Worm (Caenorhabditis elegans): Measurements from ENCODE around the gene ceh-38.

The ceh-38 gene

DNA sequence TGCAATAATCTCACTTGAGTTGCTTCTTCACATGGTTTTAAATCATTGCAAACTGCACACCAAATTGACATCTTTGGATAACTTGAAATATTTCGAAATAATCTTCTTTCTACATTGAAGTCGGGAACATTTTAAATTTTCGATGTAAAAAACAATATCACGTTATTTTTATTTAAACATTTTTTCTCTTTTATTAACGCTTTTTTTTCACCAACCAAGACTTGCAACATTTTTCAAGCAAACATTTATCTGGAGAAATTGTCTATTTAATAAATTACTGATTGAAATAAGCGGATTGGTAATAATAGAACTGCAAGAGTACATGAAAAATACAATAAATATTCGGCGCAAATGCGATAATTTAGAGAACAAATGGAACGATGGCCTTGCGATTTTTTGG, 19.2 kb downstream of the ceh-38 start, which contains the start of gene C15F1.5:
Gene C15F1.5, minus strand, starts transcription at position 101 of the 400 bp plus-strand sequence.
- TF ChIP-seq unc-62 (GFP tag; optimal IDR thresholded peaks at IDR 0.05) (no peak), lin-13 (tag; optimal IDR thresholded peaks at IDR 0.05) (no peak), bed-3 (GFP tag; optimal IDR thresholded peaks at IDR 0.05) (no peak), hlh-1 (tag; optimal IDR thresholded peaks at IDR 0.05) (no peak), M03D4.4 (tag; optimal IDR thresholded peaks at IDR 0.05) (no peak), nhr-237 (tag; optimal IDR thresholded peaks at IDR 0.05) (no peak), nhr-12 (tag; optimal IDR thresholded peaks at IDR 0.05) (no peak), mab-5 (tag; optimal IDR thresholded peaks at IDR 0.05) (no peak), sem-2 (GFP tag; optimal IDR thresholded peaks at IDR 0.05) (no peak), unc-120 (tag; optimal IDR thresholded peaks at IDR 0.05; ENCODE audit: poor library complexity, severe bottlenecking) (no peak), pha-4 (tag; optimal IDR thresholded peaks at IDR 0.05) (no peak), drap-1 (GFP tag; optimal IDR thresholded peaks at IDR 0.05) (no peak), blmp-1 (tag; optimal IDR thresholded peaks at IDR 0.05) (no peak), flh-1 (GFP tag; optimal IDR thresholded peaks at IDR 0.05) (no peak), ztf-11 (tag; optimal IDR thresholded peaks at IDR 0.05) (no peak)

DNA sequence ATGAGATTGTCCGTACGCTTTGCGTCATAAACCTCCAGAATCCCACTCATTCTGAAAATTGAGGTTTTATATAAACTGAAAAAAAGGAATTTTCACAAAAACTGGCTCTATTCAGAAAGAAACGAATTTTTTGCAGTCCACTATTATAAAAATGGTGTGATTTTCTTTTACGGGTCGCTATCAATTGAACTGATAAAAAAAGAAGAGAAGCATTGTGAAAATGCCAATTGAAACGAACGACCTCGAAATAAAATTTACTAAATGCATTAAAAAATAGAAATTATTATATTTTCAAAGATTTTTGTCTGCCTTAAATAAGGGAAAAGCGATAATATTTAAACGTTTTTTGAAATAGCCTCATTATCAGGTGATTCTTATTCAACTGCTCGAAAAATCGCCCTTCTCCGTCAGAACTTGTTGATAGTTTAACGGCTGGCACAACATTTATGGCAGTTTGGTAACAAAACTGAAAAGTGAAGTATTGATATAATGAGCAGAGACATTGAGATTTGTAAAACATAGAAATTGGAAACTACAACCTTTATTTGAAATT, 20.9 kb downstream of the ceh-38 start, which contains the start of gene art-1:
Gene art-1, minus strand, starts transcription at position 51 of the 553 bp plus-strand sequence.
- TF ChIP-seq nhr-2 (tag; optimal IDR thresholded peaks at IDR 0.05) (no peak), mep-1 (tag; optimal IDR thresholded peaks at IDR 0.05) (no peak), unc-120 (tag; optimal IDR thresholded peaks at IDR 0.05; ENCODE audit: poor library complexity, severe bottlenecking) (no peak), elt-1 (tag; optimal IDR thresholded peaks at IDR 0.05; ENCODE audit: borderline replicate concordance, insufficient read depth) (no peak), unc-62 (GFP tag; optimal IDR thresholded peaks at IDR 0.05) (no peak), unc-39 (tag; optimal IDR thresholded peaks at IDR 0.05) (no peak), nhr-28 (tag; optimal IDR thresholded peaks at IDR 0.05) (no peak), ces-1 (GFP tag; optimal IDR thresholded peaks at IDR 0.05) (no peak), mls-2 (tag; optimal IDR thresholded peaks at IDR 0.05) (no peak), ceh-43 (GFP tag; optimal IDR thresholded peaks at IDR 0.05) (no peak), tbx-8 (GFP tag; optimal IDR thresholded peaks at IDR 0.05) (no peak), M03D4.4 (tag; optimal IDR thresholded peaks at IDR 0.05) (no peak), sem-2 (GFP tag; optimal IDR thresholded peaks at IDR 0.05) (no peak), pha-4 (tag; optimal IDR thresholded peaks at IDR 0.05) (no peak), snpc-4 (tag; optimal IDR thresholded peaks at IDR 0.05) (no peak), nhr-237 (tag; optimal IDR thresholded peaks at IDR 0.05) (no peak), nhr-12 (tag; optimal IDR thresholded peaks at IDR 0.05) (no peak), lin-32 (GFP tag; optimal IDR thresholded peaks at IDR 0.05) (no peak)

ce11 chrII:6973501-6973900, 22.2 kb downstream of the ceh-38 start, which contains the start of gene sod-1:
TSS of gene sod-1 (minus strand) at chrII:6973887.
- TF ChIP-seq ztf-11 (tag; optimal IDR thresholded peaks at IDR 0.05): no peak
- TF ChIP-seq lsy-2 (tag; optimal IDR thresholded peaks at IDR 0.05): no peak
- no peak for TF ChIP-seq nhr-12 (tag; optimal IDR thresholded peaks at IDR 0.05)
- no peak for TF ChIP-seq cnd-1 (tag; optimal IDR thresholded peaks at IDR 0.05)
- TF ChIP-seq lin-13 (tag; optimal IDR thresholded peaks at IDR 0.05): no peak
- TF ChIP-seq sptf-1 (tag; optimal IDR thresholded peaks at IDR 0.05): no peak

- TF ChIP-seq unc-39 (tag; optimal IDR thresholded peaks at IDR 0.05) (no peak), lsy-2 (tag; optimal IDR thresholded peaks at IDR 0.05) (peak; percentile 68), mls-2 (tag; optimal IDR thresholded peaks at IDR 0.05) (no peak), pha-4 (tag; optimal IDR thresholded peaks at IDR 0.05) (peak; percentile 50), ceh-43 (GFP tag; optimal IDR thresholded peaks at IDR 0.05) (no peak), mep-1 (tag; optimal IDR thresholded peaks at IDR 0.05) (peak; percentile 26), unc-62 (GFP tag; optimal IDR thresholded peaks at IDR 0.05) (no peak), ceh-39 (tag; optimal IDR thresholded peaks at IDR 0.05) (peak; percentile 14), nhr-237 (tag; optimal IDR thresholded peaks at IDR 0.05) (peak; percentile 40), tbx-8 (GFP tag; optimal IDR thresholded peaks at IDR 0.05) (no peak), unc-120 (tag; optimal IDR thresholded peaks at IDR 0.05; ENCODE audit: poor library complexity, severe bottlenecking) (no peak), elt-3 (tag; optimal IDR thresholded peaks at IDR 0.05) (no peak), snpc-4 (tag; optimal IDR thresholded peaks at IDR 0.05) (no peak), lin-13 (tag; optimal IDR thresholded peaks at IDR 0.05) (peak; percentile 17), ces-1 (GFP tag; optimal IDR thresholded peaks at IDR 0.05) (peak; percentile 50), ham-2 (GFP tag; optimal IDR thresholded peaks at IDR 0.05) (no peak), nhr-2 (tag; optimal IDR thresholded peaks at IDR 0.05) (no peak)
These were observed 22.7 kb downstream of the ceh-38 start for ce11 chrII:6974011-6974410.
